Worm (Caenorhabditis elegans) whole organism, L3 larva: Measurements from ENCODE around the gene K10D6.4.
A peak's percentile ranks its signal among the peaks of the same experiment; 100 is the strongest.

ENCODE experiments used
- ZK546.5 ChIP-seq: sonication (generic microtip); optimal IDR thresholded peaks from 2 replicates; lab custom pipeline; 2017; ENCODE audit warnings: missing biosample characterization, missing genetic modification characterization
- aly-2 ChIP-seq: fragments of 150-350 bp; optimal IDR thresholded peaks from 2 replicates; lab custom pipeline; 2014; ENCODE audit warnings: missing biosample characterization, missing genetic modification characterization
- ama-1 ChIP-seq: fragments of 150-350 bp; optimal IDR thresholded peaks from 2 replicates; lab custom pipeline; 2018
- ceh-16 ChIP-seq: sonication (generic microtip); optimal IDR thresholded peaks from 2 replicates; lab custom pipeline; 2017; ENCODE audit warnings: missing biosample characterization, missing genetic modification characterization
- ceh-28 ChIP-seq: fragments of 150-350 bp; optimal IDR thresholded peaks from 2 replicates; lab custom pipeline; 2014; ENCODE audit warnings: missing biosample characterization, missing genetic modification reagents, missing genetic modification characterization
- ceh-82 ChIP-seq: fragments of 150-350 bp; optimal IDR thresholded peaks from 2 replicates; lab custom pipeline; 2014; ENCODE audit warnings: missing biosample characterization, missing genetic modification characterization
- ceh-9 ChIP-seq: sonication (generic microtip); optimal IDR thresholded peaks from 2 replicates; lab custom pipeline; 2018; ENCODE audit warnings: missing biosample characterization, missing genetic modification characterization
- daf-12 ChIP-seq: fragments of 150-350 bp; optimal IDR thresholded peaks from 2 replicates; lab custom pipeline; 2014; ENCODE audit warnings: missing biosample characterization, missing genetic modification reagents, missing genetic modification characterization
- egl-27 ChIP-seq: sonication (generic microtip); optimal IDR thresholded peaks from 4 replicates; lab custom pipeline; 2017; ENCODE audit warnings: missing biosample characterization, missing genetic modification reagents, missing genetic modification characterization
- egl-5 ChIP-seq: fragments of 150-350 bp; optimal IDR thresholded peaks from 2 replicates; lab custom pipeline; 2017; ENCODE audit warnings: missing biosample characterization, missing genetic modification reagents, missing genetic modification characterization, inconsistent platforms
- elt-2 ChIP-seq: sonication (generic microtip); optimal IDR thresholded peaks from 2 replicates; lab custom pipeline; 2016; ENCODE audit warnings: missing genetic modification reagents, mild to moderate bottlenecking, missing genetic modification characterization, missing compliant biosample characterization
- eor-1 ChIP-seq, 2 experiments: fragments of 150-350 bp; optimal IDR thresholded peaks; 2 replicates each; lab custom pipeline; 2014 to 2018; ENCODE audit warnings: missing biosample characterization in 2 of 2, missing genetic modification characterization in 2 of 2
- fkh-2 ChIP-seq: fragments of 150-350 bp; optimal IDR thresholded peaks from 2 replicates; lab custom pipeline; 2014; ENCODE audit warnings: missing biosample characterization, missing genetic modification reagents, missing genetic modification characterization
- hmg-11 ChIP-seq: sonication (generic microtip); optimal IDR thresholded peaks from 2 replicates; lab custom pipeline; 2016; ENCODE audit warnings: missing genetic modification characterization, missing compliant biosample characterization
- jun-1 ChIP-seq: fragments of 150-350 bp; optimal IDR thresholded peaks from 2 replicates; lab custom pipeline; 2014; ENCODE audit warnings: missing biosample characterization, missing genetic modification reagents, missing genetic modification characterization
- lin-15B ChIP-seq: fragments of 150-350 bp; optimal IDR thresholded peaks from 2 replicates; lab custom pipeline; 2014; ENCODE audit warnings: missing biosample characterization, missing genetic modification characterization
- lin-39 ChIP-seq: fragments of 150-350 bp; optimal IDR thresholded peaks from 2 replicates; lab custom pipeline; 2018; ENCODE audit warnings: missing biosample characterization, missing genetic modification reagents, missing genetic modification characterization
- mml-1 ChIP-seq: fragments of 150-350 bp; sonication (generic microtip); optimal IDR thresholded peaks from 3 replicates; lab custom pipeline; 2014; ENCODE audit warnings: missing biosample characterization, missing genetic modification characterization
- nfya-1 ChIP-seq: sonication (generic microtip); optimal IDR thresholded peaks from 2 replicates; lab custom pipeline; 2017; ENCODE audit warnings: missing genetic modification characterization, mild to moderate bottlenecking, missing compliant biosample characterization, antibody characterized with exemption, moderate library complexity; ENCODE audit not compliant: insufficient read depth
- nhr-11 ChIP-seq: fragments of 150-350 bp; optimal IDR thresholded peaks from 2 replicates; lab custom pipeline; 2014; ENCODE audit warnings: missing biosample characterization, missing genetic modification characterization
- nhr-12 ChIP-seq: fragments of 150-350 bp; optimal IDR thresholded peaks from 2 replicates; lab custom pipeline; 2014; ENCODE audit warnings: missing biosample characterization, missing genetic modification characterization
- nhr-23 ChIP-seq: fragments of 150-350 bp; optimal IDR thresholded peaks from 2 replicates; lab custom pipeline; 2014; ENCODE audit warnings: missing biosample characterization, missing genetic modification reagents, missing genetic modification characterization
- nhr-237 ChIP-seq: fragments of 150-350 bp; optimal IDR thresholded peaks from 2 replicates; lab custom pipeline; 2014; ENCODE audit warnings: missing biosample characterization, missing genetic modification characterization
- nhr-25 ChIP-seq: sonication (generic microtip); optimal IDR thresholded peaks from 2 replicates; lab custom pipeline; 2017; ENCODE audit warnings: missing biosample characterization, missing genetic modification characterization
- pha-4 ChIP-seq: fragments of 150-350 bp; optimal IDR thresholded peaks from 2 replicates; lab custom pipeline; 2014; ENCODE audit warnings: missing biosample characterization, missing genetic modification reagents, missing genetic modification characterization
- pqm-1 ChIP-seq: fragments of 150-350 bp; optimal IDR thresholded peaks from 2 replicates; lab custom pipeline; 2017; ENCODE audit warnings: missing biosample characterization, missing genetic modification characterization, inconsistent platforms
- skn-1 ChIP-seq: fragments of 150-350 bp; optimal IDR thresholded peaks from 2 replicates; lab custom pipeline; 2014; ENCODE audit warnings: missing biosample characterization, missing genetic modification characterization
- snpc-4 ChIP-seq: fragments of 150-350 bp; optimal IDR thresholded peaks from 2 replicates; lab custom pipeline; 2014; ENCODE audit warnings: missing biosample characterization, missing genetic modification characterization
- tbx-2 ChIP-seq: sonication (generic microtip); optimal IDR thresholded peaks from 2 replicates; lab custom pipeline; 2016; ENCODE audit warnings: mild to moderate bottlenecking, missing genetic modification characterization, missing compliant biosample characterization
- unc-39 ChIP-seq: sonication (generic microtip); optimal IDR thresholded peaks from 4 replicates; lab custom pipeline; 2017; ENCODE audit warnings: missing biosample characterization, missing genetic modification characterization
- unc-62 ChIP-seq: fragments of 150-350 bp; sonication (generic microtip); optimal IDR thresholded peaks from 4 replicates; lab custom pipeline; 2014; ENCODE audit warnings: missing biosample characterization, missing genetic modification reagents, missing genetic modification characterization
- zag-1 ChIP-seq: fragments of 150-350 bp; optimal IDR thresholded peaks from 2 replicates; lab custom pipeline; 2014; ENCODE audit warnings: missing biosample characterization, missing genetic modification characterization
- ztf-4 ChIP-seq: fragments of 150-350 bp; optimal IDR thresholded peaks from 2 replicates; lab custom pipeline; 2014; ENCODE audit warnings: missing biosample characterization, missing genetic modification characterization

K10D6.4 gene

ce11 chrV:11211323-11211722 lies 9.6 kb downstream of the K10D6.4 start:
- TF ChIP-seq lin-15B (tag; lab: Kevin White, UChicago) (no peak), egl-5 (tag; lab: Kevin White, UChicago) (peak; percentile 5), nhr-25 (tag; lab: Kevin White, UChicago) (no peak), elt-2 (tag; lab: Kevin White, UChicago) (no peak)

- TF ChIP-seq nfya-1, result no peak
- peak; percentile 82 for TF ChIP-seq egl-5 (tag; lab: Kevin White, UChicago)
Measured at ce11 chrV:11214569-11214968, 12.8 kb downstream of the K10D6.4 start.

ce11 chrV:11216137-11216536 lies 14.4 kb downstream of the K10D6.4 start:
- TF ChIP-seq ceh-28 (tag; lab: Kevin White, UChicago), result no peak
- no peak for TF ChIP-seq nfya-1
- TF ChIP-seq nhr-11, result no peak
- no peak for TF ChIP-seq mml-1 (tag; lab: Kevin White, UChicago)
- TF ChIP-seq ama-1 (lab: Kevin White, UChicago), result no peak
- no peak for TF ChIP-seq fkh-2 (tag; lab: Kevin White, UChicago)
- TF ChIP-seq egl-5 (tag; lab: Kevin White, UChicago), result no peak
- no peak for TF ChIP-seq zag-1 (tag; lab: Kevin White, UChicago)
- no peak for TF ChIP-seq elt-2 (tag; lab: Kevin White, UChicago)
- TF ChIP-seq lin-39 (tag; lab: Kevin White, UChicago), result no peak
- TF ChIP-seq nhr-237, result no peak
- TF ChIP-seq hmg-11 (tag; lab: Kevin White, UChicago), result no peak
- no peak for TF ChIP-seq nhr-25 (tag; lab: Kevin White, UChicago)
- TF ChIP-seq jun-1 (tag; lab: Kevin White, UChicago), result no peak
- TF ChIP-seq tbx-2 (tag; lab: Kevin White, UChicago), result no peak
- no peak for TF ChIP-seq nhr-12 (tag; lab: Kevin White, UChicago)
- TF ChIP-seq aly-2, result no peak
- no peak for TF ChIP-seq nhr-23 (tag; lab: Kevin White, UChicago)
- no peak for TF ChIP-seq daf-12 (tag; lab: Kevin White, UChicago)

- no peak for TF ChIP-seq ZK546.5 (tag; lab: Kevin White, UChicago)
- TF ChIP-seq elt-2 (tag; lab: Kevin White, UChicago), result peak; percentile 17
- no peak for TF ChIP-seq lin-15B (tag; lab: Kevin White, UChicago)
- TF ChIP-seq ztf-4, result no peak
- TF ChIP-seq ceh-82, result no peak
- no peak for TF ChIP-seq snpc-4
- TF ChIP-seq pqm-1, result peak; percentile 18
Measured at ce11 chrV:11217394-11217793, 15.7 kb downstream of the K10D6.4 start, which contains the start of gene cyp-29A2. TSS of gene cyp-29A2 (plus strand) at chrV:11217583.

- TF ChIP-seq ceh-16 (tag; lab: Kevin White, UChicago), result no peak
- TF ChIP-seq pha-4 (tag; lab: Kevin White, UChicago), result no peak
- no peak for TF ChIP-seq ceh-9 (tag; lab: Kevin White, UChicago)
- no peak for TF ChIP-seq nhr-11
- no peak for TF ChIP-seq nhr-23 (tag; lab: Kevin White, UChicago)
- no peak for TF ChIP-seq egl-27 (tag; lab: Kevin White, UChicago)
- TF ChIP-seq nhr-237, result no peak
- TF ChIP-seq zag-1 (tag; lab: Kevin White, UChicago), result no peak
- no peak for TF ChIP-seq fkh-2 (tag; lab: Kevin White, UChicago)
- no peak for TF ChIP-seq ZK546.5 (tag; lab: Kevin White, UChicago)
- no peak for TF ChIP-seq ceh-82
- TF ChIP-seq unc-62, result no peak
- no peak for TF ChIP-seq pqm-1
- no peak for TF ChIP-seq nhr-25 (tag; lab: Kevin White, UChicago)
- TF ChIP-seq snpc-4, result no peak
- no peak for TF ChIP-seq skn-1 (tag; lab: Kevin White, UChicago)
- no peak for TF ChIP-seq eor-1 (tag; optimal IDR thresholded peaks at IDR 0.05; lab: Kevin White, UChicago)
Measured at ce11 chrV:11220415-11220814, 18.7 kb downstream of the K10D6.4 start.

- TF ChIP-seq unc-39 (tag; lab: Kevin White, UChicago) (no peak), nhr-23 (tag; lab: Kevin White, UChicago) (peak; percentile 76), nhr-11 (no peak)
Measured at ce11 chrV:11220936-11221335, 19.2 kb downstream of the K10D6.4 start, which contains the start of gene T19B10.2. TSS of gene T19B10.2 (plus strand) at chrV:11221302.
